Fruit fly (Drosophila melanogaster) whole organism, embryonic: ENCODE results near the gene Pbp45.

Experiments
- Asciz ChIP-seq: fragments of 200-800 bp; sonication (Bioruptor generic); optimal IDR thresholded peaks from 2 replicates; lab custom pipeline; 2017; ENCODE audit warnings: missing biosample characterization, mild to moderate bottlenecking, missing genetic modification characterization, missing genetic modification reagents
- Bteb2 ChIP-seq: fragments of 200-800 bp; sonication (Bioruptor generic); optimal IDR thresholded peaks from 2 replicates; lab custom pipeline; 2016; ENCODE audit warnings: missing biosample characterization, missing genetic modification characterization
- CG10209 ChIP-seq: fragments of 200-800 bp; sonication (Bioruptor generic); optimal IDR thresholded peaks from 3 replicates; lab custom pipeline; 2017; ENCODE audit warnings: missing biosample characterization, mild to moderate bottlenecking, missing genetic modification characterization, missing genetic modification reagents
- CG10979 ChIP-seq: fragments of 200-800 bp; sonication (Bioruptor generic); optimal IDR thresholded peaks from 2 replicates; lab custom pipeline; 2018; ENCODE audit warnings: missing biosample characterization, mild to moderate bottlenecking, missing genetic modification characterization, moderate library complexity
- CG11093 ChIP-seq: fragments of 200-800 bp; sonication (Bioruptor generic); IDR thresholded peaks from 3 replicates; pipeline ENCODE4 v1.3.6; 2022; ENCODE audit warnings: missing biosample characterization, missing genetic modification characterization
- CG12219 ChIP-seq: fragments of 200-800 bp; sonication (Bioruptor generic); optimal IDR thresholded peaks from 3 replicates; lab custom pipeline; 2018; ENCODE audit warnings: missing biosample characterization, mild to moderate bottlenecking, missing genetic modification characterization
- CG12744 ChIP-seq: fragments of 200-800 bp; sonication (Bioruptor generic); optimal IDR thresholded peaks from 2 replicates; lab custom pipeline; 2016; ENCODE audit warnings: missing biosample characterization, missing genetic modification characterization
- CG14667 ChIP-seq: fragments of 200-800 bp; sonication (Bioruptor generic); IDR thresholded peaks from 2 replicates; pipeline ENCODE4 v1.3.6; 2022; ENCODE audit warnings: missing biosample characterization, missing genetic modification characterization
- CG15073 ChIP-seq: fragments of 200-800 bp; sonication (Bioruptor generic); optimal IDR thresholded peaks from 2 replicates; lab custom pipeline; 2016; ENCODE audit warnings: missing biosample characterization, missing genetic modification characterization
- CG1602 ChIP-seq: fragments of 200-800 bp; sonication (Bioruptor generic); optimal IDR thresholded peaks from 3 replicates; lab custom pipeline; 2016; ENCODE audit warnings: missing biosample characterization, missing genetic modification characterization
- CG16779 ChIP-seq: fragments of 200-800 bp; sonication (Bioruptor generic); IDR thresholded peaks from 2 replicates; pipeline ENCODE4 v1.3.6; 2022; ENCODE audit warnings: missing biosample characterization, missing genetic modification characterization
- CG17186 ChIP-seq: fragments of 200-800 bp; sonication (Bioruptor generic); optimal IDR thresholded peaks from 3 replicates; lab custom pipeline; 2017; ENCODE audit warnings: missing biosample characterization, missing genetic modification reagents, missing genetic modification characterization
- CG2116 ChIP-seq: fragments of 200-800 bp; sonication (Bioruptor generic); optimal IDR thresholded peaks from 3 replicates; lab custom pipeline; 2018; ENCODE audit warnings: missing biosample characterization, mild to moderate bottlenecking, missing genetic modification characterization
- CG4360 ChIP-seq: fragments of 200-800 bp; sonication (Bioruptor generic); IDR thresholded peaks from 2 replicates; pipeline ENCODE4 v1.3.6; 2022; ENCODE audit warnings: missing biosample characterization, missing genetic modification characterization
- CG4617 ChIP-seq: fragments of 200-800 bp; sonication (Bioruptor generic); optimal IDR thresholded peaks from 3 replicates; lab custom pipeline; 2016; ENCODE audit warnings: missing biosample characterization, missing genetic modification characterization, borderline replicate concordance
- CG6175 ChIP-seq: fragments of 200-800 bp; sonication (Bioruptor generic); IDR thresholded peaks from 3 replicates; pipeline ENCODE4 v1.3.6; 2022; ENCODE audit warnings: missing biosample characterization, missing genetic modification characterization
- CG8089 ChIP-seq: fragments of 200-800 bp; sonication (Bioruptor generic); optimal IDR thresholded peaks from 3 replicates; lab custom pipeline; 2016; ENCODE audit warnings: missing biosample characterization, missing genetic modification characterization
- D ChIP-seq, 2 experiments: fragments of 200-800 bp in 1 of 2; fragments of >200 bp in 1 of 2; sonication (Bioruptor generic) in 1 of 2; optimal IDR thresholded peaks; 2 replicates in 1 of 2; 3 replicates in 1 of 2; lab custom pipeline; 2017; ENCODE audit warnings: mild to moderate bottlenecking in 1 of 2, missing biosample characterization in 1 of 2, missing genetic modification characterization in 1 of 2, missing genetic modification reagents in 1 of 2
- Dek ChIP-seq: fragments of 200-800 bp; sonication (Bioruptor generic); optimal IDR thresholded peaks from 3 replicates; lab custom pipeline; 2019; ENCODE audit warnings: missing biosample characterization, mild to moderate bottlenecking, missing genetic modification characterization, moderate library complexity
- Fer1 ChIP-seq: fragments of 200-800 bp; sonication (Bioruptor generic); optimal IDR thresholded peaks from 2 replicates; lab custom pipeline; 2017; ENCODE audit warnings: missing biosample characterization, mild to moderate bottlenecking, missing genetic modification characterization
- Fer2 ChIP-seq: fragments of 200-800 bp; sonication (Bioruptor generic); optimal IDR thresholded peaks from 2 replicates; lab custom pipeline; 2018; ENCODE audit warnings: missing biosample characterization, mild to moderate bottlenecking, missing genetic modification characterization, moderate library complexity
- Gug ChIP-seq: fragments of 200-800 bp; sonication (Bioruptor generic); IDR thresholded peaks from 4 replicates; pipeline ENCODE4 v1.3.6; 2022; ENCODE audit warnings: missing biosample characterization, missing genetic modification characterization
- HHEX ChIP-seq: fragments of 200-800 bp; sonication (Bioruptor generic); optimal IDR thresholded peaks from 3 replicates; lab custom pipeline; 2017; ENCODE audit warnings: missing biosample characterization, mild to moderate bottlenecking, missing genetic modification characterization, missing genetic modification reagents
- MBD-R2 ChIP-seq: fragments of 200-800 bp; sonication (Bioruptor generic); IDR thresholded peaks from 2 replicates; pipeline ENCODE4 v1.3.6; 2022; ENCODE audit warnings: missing biosample characterization, missing genetic modification characterization
- Mad ChIP-seq: fragments of 200-800 bp; sonication (Bioruptor generic); optimal IDR thresholded peaks from 2 replicates; lab custom pipeline; 2016; ENCODE audit warnings: missing biosample characterization, missing genetic modification characterization
- Med ChIP-seq: fragments of 200-800 bp; sonication (Bioruptor generic); peaks from one replicate; lab custom pipeline; 2016; ENCODE audit warnings: missing biosample characterization, missing genetic modification characterization, mild to moderate bottlenecking, inconsistent platforms, moderate library complexity
- Oli ChIP-seq: fragments of 200-800 bp; sonication (Bioruptor generic); optimal IDR thresholded peaks from 2 replicates; lab custom pipeline; 2018; ENCODE audit warnings: missing biosample characterization, mild to moderate bottlenecking, missing genetic modification characterization, moderate library complexity
- Sry-β ChIP-seq: fragments of 200-800 bp; sonication (Bioruptor generic); optimal IDR thresholded peaks from 2 replicates; lab custom pipeline; 2018; ENCODE audit warnings: missing biosample characterization, mild to moderate bottlenecking, missing genetic modification characterization, moderate library complexity
- ase ChIP-seq: fragments of 200-800 bp; sonication (Bioruptor generic); IDR thresholded peaks from 3 replicates; pipeline ENCODE4 v1.3.6; 2022; ENCODE audit warnings: missing biosample characterization, missing genetic modification characterization
- chinmo ChIP-seq: fragments of 200-800 bp; sonication (Bioruptor generic); IDR thresholded peaks from 4 replicates; pipeline ENCODE4 v1.3.6; 2022; ENCODE audit warnings: missing biosample characterization, missing genetic modification characterization; ENCODE audit not compliant: partially characterized antibody
- crol ChIP-seq: fragments of 200-800 bp; sonication (Bioruptor generic); IDR thresholded peaks from 2 replicates; pipeline ENCODE4 v1.3.6; 2022; ENCODE audit warnings: missing biosample characterization, missing genetic modification characterization
- en ChIP-seq: fragments of 200-800 bp; sonication (Bioruptor generic); optimal IDR thresholded peaks from 2 replicates; lab custom pipeline; 2016; ENCODE audit warnings: missing biosample characterization, missing genetic modification characterization
- ewg ChIP-seq: fragments of 200-800 bp; sonication (Bioruptor generic); optimal IDR thresholded peaks from 3 replicates; lab custom pipeline; 2017; ENCODE audit warnings: mild to moderate bottlenecking, missing biosample characterization, missing genetic modification reagents, missing genetic modification characterization
- fd64A ChIP-seq: fragments of 200-800 bp; sonication (Bioruptor generic); optimal IDR thresholded peaks from 3 replicates; lab custom pipeline; 2018; ENCODE audit warnings: missing biosample characterization, mild to moderate bottlenecking, missing genetic modification characterization
- hth ChIP-seq: fragments of >200 bp; optimal IDR thresholded peaks from 2 replicates; lab custom pipeline; 2017; ENCODE audit warnings: inconsistent platforms
- kni ChIP-seq: fragments of 200-800 bp; sonication (Bioruptor generic); optimal IDR thresholded peaks from 3 replicates; lab custom pipeline; 2017; ENCODE audit warnings: mild to moderate bottlenecking, missing biosample characterization, missing genetic modification reagents, missing genetic modification characterization
- knrl ChIP-seq: fragments of 200-800 bp; sonication (Bioruptor generic); IDR thresholded peaks from 3 replicates; pipeline ENCODE4 v1.3.6; 2022; ENCODE audit warnings: missing biosample characterization, missing genetic modification characterization; ENCODE audit not compliant: partially characterized antibody
- lab ChIP-seq: fragments of 200-800 bp; sonication (Bioruptor generic); optimal IDR thresholded peaks from 3 replicates; lab custom pipeline; 2017; ENCODE audit warnings: missing biosample characterization, missing genetic modification characterization, mild to moderate bottlenecking, moderate library complexity, missing genetic modification reagents
- lola ChIP-seq, 3 experiments: fragments of >200 bp in 2 of 3; fragments of 200-800 bp in 1 of 3; sonication (Bioruptor generic) in 1 of 3; optimal IDR thresholded peaks; 2 replicates each; lab custom pipeline; 2017 to 2019; ENCODE audit warnings: missing biosample characterization in 3 of 3, missing genetic modification characterization in 3 of 3, mild to moderate bottlenecking in 1 of 3, moderate library complexity in 1 of 3
- lov ChIP-seq, 2 experiments: fragments of 200-800 bp in 1 of 2; fragments of >200 bp in 1 of 2; sonication (Bioruptor generic) in 1 of 2; IDR thresholded peaks in 1 of 2; optimal IDR thresholded peaks in 1 of 2; 2 replicates in 1 of 2; 3 replicates in 1 of 2; pipeline versions ENCODE4 v1.3.6 to Lab custom; 2017 to 2022; ENCODE audit warnings: missing biosample characterization in 1 of 2, missing genetic modification characterization in 1 of 2
- org-1 ChIP-seq: fragments of 200-800 bp; sonication (Bioruptor generic); optimal IDR thresholded peaks from 2 replicates; lab custom pipeline; 2017; ENCODE audit warnings: missing biosample characterization, missing genetic modification characterization
- seq ChIP-seq: fragments of 200-800 bp; sonication (Bioruptor generic); IDR thresholded peaks from 2 replicates; pipeline ENCODE4 v1.3.6; 2022; ENCODE audit warnings: missing biosample characterization, missing genetic modification characterization
- sqz ChIP-seq: fragments of 200-800 bp; sonication (Bioruptor generic); optimal IDR thresholded peaks from 3 replicates; lab custom pipeline; 2018; ENCODE audit warnings: missing biosample characterization, mild to moderate bottlenecking, missing genetic modification characterization
- sr ChIP-seq: fragments of 200-800 bp; sonication (Bioruptor generic); IDR thresholded peaks from 3 replicates; pipeline ENCODE4 v1.3.6; 2022; ENCODE audit warnings: missing biosample characterization, missing genetic modification characterization
- tgo ChIP-seq: fragments of 200-800 bp; sonication (Bioruptor generic); IDR thresholded peaks from 3 replicates; pipeline ENCODE4 v1.3.6; 2022; ENCODE audit warnings: missing biosample characterization, missing genetic modification characterization
- toy ChIP-seq: fragments of 200-800 bp; sonication (Bioruptor generic); IDR thresholded peaks from 2 replicates; pipeline ENCODE4 v1.3.6; 2022; ENCODE audit warnings: missing biosample characterization, missing genetic modification characterization
- trem ChIP-seq: fragments of 200-800 bp; optimal IDR thresholded peaks from 3 replicates; lab custom pipeline; 2019; ENCODE audit warnings: missing biosample characterization, mild to moderate bottlenecking, missing genetic modification characterization, moderate library complexity
- zen2 ChIP-seq: fragments of 200-800 bp; sonication (Bioruptor generic); IDR thresholded peaks from 3 replicates; pipeline ENCODE4 v1.3.6; 2022; ENCODE audit warnings: missing biosample characterization, missing genetic modification characterization; ENCODE audit not compliant: partially characterized antibody

Gene Pbp45

dm6 chr3R:15814150-15814549, 25.2 kb downstream of the Pbp45 start:
- TF ChIP-seq HHEX (GFP tag; lab: Kevin White, UChicago): no peak
- peak; percentile 71; the same call in 2 of the 3 replicates for TF ChIP-seq sr
- TF ChIP-seq Asciz (GFP tag; lab: Kevin White, UChicago): no peak
- peak; percentile 83 for TF ChIP-seq crol (GFP tag; lab: Robert Waterston, UW)
- peak; percentile 49 for TF ChIP-seq kni (GFP tag; lab: Kevin White, UChicago)

DNA sequence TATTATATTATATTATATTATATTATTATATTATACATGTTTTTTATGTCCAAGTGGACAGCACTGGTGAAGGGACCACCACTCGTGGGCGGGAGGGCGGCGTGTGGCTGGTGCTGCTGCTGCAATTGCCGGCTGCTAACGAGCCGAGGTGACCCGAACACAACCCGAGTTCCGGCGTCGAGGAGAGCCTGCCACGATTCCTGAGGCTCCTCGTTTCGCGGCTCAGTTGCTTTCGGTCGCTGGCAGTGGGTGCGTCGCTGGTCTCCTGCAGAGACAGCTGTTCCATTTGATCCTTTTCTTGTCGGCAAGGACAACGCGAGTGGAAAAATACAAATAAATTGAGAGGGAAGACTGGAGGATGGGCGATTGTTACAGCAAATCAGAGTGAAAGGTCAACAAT, 28.9 kb downstream of the Pbp45 start:
- TF ChIP-seq CG1602 (GFP tag; lab: Kevin White, UChicago) (no peak), lov (optimal IDR thresholded peaks at IDR 0.05; lab: Kevin White, UChicago) (no peak), lov (GFP tag; IDR thresholded peaks at IDR 0.05; lab: Robert Waterston, UW) (0 out of 3 replicates have a peak, but pooled peaks have one; percentile 38), Oli (no peak), seq (no peak), lab (no peak), org-1 (GFP tag; lab: Kevin White, UChicago) (no peak), Gug (no peak), D (optimal IDR thresholded peaks at IDR 0.05; lab: Kevin White, UChicago) (peak; percentile 44), D (GFP tag; optimal IDR thresholded peaks at IDR 0.05; lab: Kevin White, UChicago) (no peak), CG10979 (tag; lab: Kevin White, UChicago) (no peak), en (GFP tag; lab: Kevin White, UChicago) (no peak), CG4360 (GFP tag; lab: Robert Waterston, UW) (no peak), ewg (GFP tag; lab: Kevin White, UChicago) (no peak), CG12744 (GFP tag; lab: Kevin White, UChicago) (no peak), CG17186 (no peak), CG12219 (GFP tag; lab: Kevin White, UChicago) (no peak), CG15073 (GFP tag; lab: Kevin White, UChicago) (no peak), CG2116 (GFP tag; lab: Kevin White, UChicago) (no peak), Mad (GFP tag; lab: Kevin White, UChicago) (no peak), toy (GFP tag; lab: Robert Waterston, UW) (no peak), lola (GFP tag; optimal IDR thresholded peaks at IDR 0.05; lab: Kevin White, UChicago) (no peak), zen2 (GFP tag; lab: Robert Waterston, UW) (no peak), CG4617 (GFP tag; lab: Kevin White, UChicago) (no peak), CG10209 (GFP tag; lab: Kevin White, UChicago) (no peak), Fer2 (no peak), chinmo (GFP tag; lab: Robert Waterston, UW) (0 out of 4 replicates have a peak, but pooled peaks have one; percentile 22), Fer1 (GFP tag; lab: Kevin White, UChicago) (no peak), sqz (GFP tag; lab: Kevin White, UChicago) (no peak), tgo (GFP tag; lab: Robert Waterston, UW) (no peak), CG11093 (no peak), Med (GFP tag; lab: Kevin White, UChicago) (peak; percentile 81), CG14667 (GFP tag; lab: Robert Waterston, UW) (no peak), hth (lab: Kevin White, UChicago) (no peak), ase (GFP tag; lab: Robert Waterston, UW) (no peak), Asciz (GFP tag; lab: Kevin White, UChicago) (no peak), Bteb2 (no peak), CG16779 (0 out of 2 replicates have a peak, but pooled peaks have one; percentile 12), Sry-β (GFP tag; lab: Kevin White, UChicago) (peak; percentile 36), CG8089 (GFP tag; lab: Kevin White, UChicago) (no peak), Dek (no peak), fd64A (no peak), CG6175 (GFP tag; lab: Robert Waterston, UW) (no peak), knrl (no peak), MBD-R2 (GFP tag; lab: Robert Waterston, UW) (no peak), trem (tag; lab: Kevin White, UChicago) (peak; percentile 32)
